Worm (Caenorhabditis elegans): ENCODE results near the gene R07B7.2.

- TF ChIP-seq nhr-28 (tag; optimal IDR thresholded peaks at IDR 0.05) (no peak), Y116A8C.19 (tag; optimal IDR thresholded peaks at IDR 0.05; ENCODE audit: borderline replicate concordance) (no peak), ama-1 (optimal IDR thresholded peaks at IDR 0.05) (no peak), ztf-4 (tag; optimal IDR thresholded peaks at IDR 0.05) (no peak), ces-1 (GFP tag; optimal IDR thresholded peaks at IDR 0.05) (no peak), efl-1 (optimal IDR thresholded peaks at IDR 0.05) (no peak), efl-1 (GFP tag; optimal IDR thresholded peaks at IDR 0.05 in 1 of 2) (no peak), aly-2 (tag; optimal IDR thresholded peaks at IDR 0.05) (no peak)
Observed at ce11 chrV:12071483-12071882, 11.9 kb upstream of the R07B7.2 start.

Data from whole organism, L1 larva.